Worm (Caenorhabditis elegans) whole organism, L1 larva: ENCODE results near the gene gst-1.
A peak's percentile ranks its signal among the peaks of the same experiment; 100 is the strongest.

ENCODE experiments used
- C04F5.9 ChIP-seq: sonication (generic microtip); optimal IDR thresholded peaks from 2 replicates; lab custom pipeline; 2016; ENCODE audit warnings: missing genetic modification characterization, missing compliant biosample characterization
- C16A3.4 ChIP-seq: fragments of 150-350 bp; optimal IDR thresholded peaks from 2 replicates; lab custom pipeline; 2014; ENCODE audit warnings: missing biosample characterization, missing genetic modification characterization
- C34B4.2 ChIP-seq: sonication (generic microtip); optimal IDR thresholded peaks from 2 replicates; lab custom pipeline; 2017; ENCODE audit warnings: mild to moderate bottlenecking, missing genetic modification characterization, missing compliant biosample characterization
- Y116A8C.19 ChIP-seq: sonication (generic microtip); optimal IDR thresholded peaks from 2 replicates; lab custom pipeline; 2016; ENCODE audit warnings: missing compliant biosample characterization, missing genetic modification characterization, borderline replicate concordance
- aha-1 ChIP-seq: fragments of 150-350 bp; optimal IDR thresholded peaks from 2 replicates; lab custom pipeline; 2014; ENCODE audit warnings: missing biosample characterization, missing genetic modification characterization
- alr-1 ChIP-seq: fragments of 200-800 bp; sonication (Bioruptor generic); optimal IDR thresholded peaks from 2 replicates; lab custom pipeline; 2018; ENCODE audit warnings: borderline replicate concordance, mild to moderate bottlenecking, missing genetic modification characterization, missing compliant biosample characterization
- ama-1 ChIP-seq: fragments of 150-350 bp; optimal IDR thresholded peaks from 2 replicates; lab custom pipeline; 2014
- ceh-8 ChIP-seq: fragments of 200-800 bp; sonication (Bioruptor generic); optimal IDR thresholded peaks from 2 replicates; lab custom pipeline; 2018; ENCODE audit warnings: mild to moderate bottlenecking, missing genetic modification characterization, moderate library complexity, missing compliant biosample characterization
- ces-1 ChIP-seq: fragments of 150-350 bp; optimal IDR thresholded peaks from 2 replicates; lab custom pipeline; 2014; ENCODE audit warnings: missing biosample characterization, missing genetic modification reagents, missing genetic modification characterization
- dsc-1 ChIP-seq: sonication (generic microtip); optimal IDR thresholded peaks from 2 replicates; lab custom pipeline; 2016; ENCODE audit warnings: mild to moderate bottlenecking, missing genetic modification characterization, missing compliant biosample characterization
- efl-1 ChIP-seq, 4 experiments: fragments of 150-350 bp; optimal IDR thresholded peaks in 3 of 4; peaks in 1 of 4; 1 replicate in 1 of 4; 2 replicates in 3 of 4; lab custom pipeline; 2014; ENCODE audit warnings: missing biosample characterization in 2 of 4, missing genetic modification characterization in 2 of 4, missing genetic modification reagents in 2 of 4
- efl-3 ChIP-seq: fragments of 200-800 bp; sonication (Bioruptor generic); optimal IDR thresholded peaks from 2 replicates; lab custom pipeline; 2018; ENCODE audit warnings: mild to moderate bottlenecking, missing genetic modification characterization, missing compliant biosample characterization
- egl-13 ChIP-seq: sonication (generic microtip); optimal IDR thresholded peaks from 2 replicates; lab custom pipeline; 2016; ENCODE audit warnings: missing genotype, missing genetic modification reagents, missing genetic modification characterization, missing compliant biosample characterization
- elt-2 ChIP-seq: sonication (generic microtip); optimal IDR thresholded peaks from 2 replicates; lab custom pipeline; 2016; ENCODE audit warnings: missing genetic modification characterization, mild to moderate bottlenecking, inconsistent platforms, missing compliant biosample characterization, missing genetic modification reagents
- fkh-4 ChIP-seq: sonication (generic microtip); optimal IDR thresholded peaks from 2 replicates; lab custom pipeline; 2016; ENCODE audit warnings: missing compliant biosample characterization, missing genetic modification characterization, borderline replicate concordance
- fos-1 ChIP-seq: fragments of 150-350 bp; optimal IDR thresholded peaks from 2 replicates; lab custom pipeline; 2014; ENCODE audit warnings: missing biosample characterization, missing genetic modification characterization
- hlh-4 ChIP-seq: sonication (generic microtip); optimal IDR thresholded peaks from 2 replicates; lab custom pipeline; 2016; ENCODE audit warnings: mild to moderate bottlenecking, missing genetic modification characterization, missing compliant biosample characterization
- irx-1 ChIP-seq: sonication (generic microtip); optimal IDR thresholded peaks from 2 replicates; lab custom pipeline; 2016; ENCODE audit warnings: missing genetic modification characterization, missing compliant biosample characterization
- lin-13 ChIP-seq: fragments of 150-350 bp; optimal IDR thresholded peaks from 2 replicates; lab custom pipeline; 2014; ENCODE audit warnings: missing biosample characterization, missing genetic modification reagents, missing genetic modification characterization
- lin-14 ChIP-seq: fragments of 200-800 bp; sonication (Bioruptor generic); optimal IDR thresholded peaks from 2 replicates; lab custom pipeline; 2018; ENCODE audit warnings: mild to moderate bottlenecking, missing genetic modification characterization, moderate library complexity, missing compliant biosample characterization
- lin-35 ChIP-seq, 2 experiments: fragments of 150-350 bp; optimal IDR thresholded peaks; 2 replicates each; lab custom pipeline; 2014; ENCODE audit warnings: missing biosample characterization in 2 of 2, missing genetic modification characterization in 2 of 2, missing genetic modification reagents in 2 of 2
- lin-39 ChIP-seq: fragments of 150-350 bp; optimal IDR thresholded peaks from 2 replicates; lab custom pipeline; 2014; ENCODE audit warnings: missing biosample characterization, missing genetic modification reagents, missing genetic modification characterization
- lsy-2 ChIP-seq, 2 experiments: fragments of 150-350 bp; optimal IDR thresholded peaks; 2 replicates each; lab custom pipeline; 2014; ENCODE audit warnings: missing biosample characterization in 2 of 2, missing genetic modification characterization in 2 of 2
- mab-9 ChIP-seq: fragments of 200-800 bp; sonication (Bioruptor generic); IDR thresholded peaks from 2 replicates; pipeline ENCODE4 v1.3.6; 2022; ENCODE audit warnings: missing genetic modification reagents, missing genetic modification characterization, missing compliant biosample characterization
- mdl-1 ChIP-seq, 2 experiments: fragments of 150-350 bp; optimal IDR thresholded peaks; 2 replicates each; lab custom pipeline; 2014 to 2017; ENCODE audit warnings: missing biosample characterization in 2 of 2, missing genetic modification characterization in 2 of 2, inconsistent platforms in 1 of 2
- mef-2 ChIP-seq: fragments of 150-350 bp; optimal IDR thresholded peaks from 2 replicates; lab custom pipeline; 2014; ENCODE audit warnings: missing biosample characterization, missing genetic modification characterization
- mep-1 ChIP-seq: fragments of 150-350 bp; optimal IDR thresholded peaks from 2 replicates; lab custom pipeline; 2014; ENCODE audit warnings: missing biosample characterization, missing genetic modification characterization
- nhr-11 ChIP-seq: fragments of 150-350 bp; optimal IDR thresholded peaks from 2 replicates; lab custom pipeline; 2014; ENCODE audit warnings: missing biosample characterization, missing genetic modification characterization
- nhr-12 ChIP-seq: sonication (generic microtip); optimal IDR thresholded peaks from 2 replicates; lab custom pipeline; 2017; ENCODE audit warnings: missing biosample characterization, missing genetic modification characterization
- nhr-19 ChIP-seq: fragments of 200-800 bp; sonication (Bioruptor generic); conservative IDR thresholded peaks from 2 replicates; pipeline ENCODE4 v1.3.6; 2022; ENCODE audit warnings: missing genetic modification characterization, missing compliant biosample characterization
- nhr-20 ChIP-seq: sonication (generic microtip); optimal IDR thresholded peaks from 2 replicates; lab custom pipeline; 2016; ENCODE audit warnings: mild to moderate bottlenecking, missing genetic modification characterization, missing compliant biosample characterization
- nhr-237 ChIP-seq: fragments of 150-350 bp; optimal IDR thresholded peaks from 2 replicates; lab custom pipeline; 2014; ENCODE audit warnings: missing biosample characterization, missing genetic modification characterization
- nhr-28 ChIP-seq: fragments of 150-350 bp; optimal IDR thresholded peaks from 2 replicates; lab custom pipeline; 2014; ENCODE audit warnings: missing biosample characterization, missing genetic modification characterization
- nhr-47 ChIP-seq: sonication (generic microtip); optimal IDR thresholded peaks from 2 replicates; lab custom pipeline; 2016; ENCODE audit warnings: mild to moderate bottlenecking, missing genetic modification characterization, moderate library complexity, missing compliant biosample characterization
- nhr-76 ChIP-seq: sonication (generic microtip); optimal IDR thresholded peaks from 2 replicates; lab custom pipeline; 2017; ENCODE audit warnings: missing biosample characterization, missing genetic modification characterization
- nhr-84 ChIP-seq: sonication (generic microtip); optimal IDR thresholded peaks from 2 replicates; lab custom pipeline; 2017; ENCODE audit warnings: missing biosample characterization, missing genetic modification characterization
- nhr-85 ChIP-seq: sonication (generic microtip); peaks from one replicate; lab custom pipeline; 2016; ENCODE audit warnings: missing genetic modification characterization, inconsistent platforms, missing compliant biosample characterization
- pax-3 ChIP-seq: fragments of 200-800 bp; sonication (Bioruptor generic); optimal IDR thresholded peaks from 2 replicates; lab custom pipeline; 2018; ENCODE audit warnings: mild to moderate bottlenecking, missing genetic modification characterization, moderate library complexity, missing compliant biosample characterization
- skn-1 ChIP-seq: fragments of 150-350 bp; optimal IDR thresholded peaks from 2 replicates; lab custom pipeline; 2014; ENCODE audit warnings: missing biosample characterization, missing genetic modification characterization
- sox-4 ChIP-seq: sonication (generic microtip); optimal IDR thresholded peaks from 2 replicates; lab custom pipeline; 2016; ENCODE audit warnings: missing genetic modification characterization, missing compliant biosample characterization
- swsn-7 ChIP-seq: sonication (generic microtip); optimal IDR thresholded peaks from 2 replicates; lab custom pipeline; 2016; ENCODE audit warnings: missing genetic modification characterization, missing compliant biosample characterization
- tbx-2 ChIP-seq: sonication (generic microtip); optimal IDR thresholded peaks from 2 replicates; lab custom pipeline; 2016; ENCODE audit warnings: missing genetic modification characterization, missing compliant biosample characterization
- tlp-1 ChIP-seq: fragments of 150-350 bp; optimal IDR thresholded peaks from 2 replicates; lab custom pipeline; 2014; ENCODE audit warnings: missing biosample characterization, missing genetic modification characterization
- unc-86 ChIP-seq: sonication (generic microtip); optimal IDR thresholded peaks from 2 replicates; lab custom pipeline; 2016; ENCODE audit warnings: missing genetic modification characterization, missing compliant biosample characterization
- unc-98 ChIP-seq: fragments of 200-800 bp; sonication (Bioruptor generic); IDR thresholded peaks from 2 replicates; pipeline ENCODE4 v1.3.6; 2022; ENCODE audit warnings: missing genetic modification characterization, missing compliant biosample characterization
- vab-15 ChIP-seq: sonication (generic microtip); optimal IDR thresholded peaks from 2 replicates; lab custom pipeline; 2017; ENCODE audit warnings: missing genotype, mild to moderate bottlenecking, missing genetic modification characterization, missing compliant biosample characterization
- xbp-1 ChIP-seq: sonication (generic microtip); optimal IDR thresholded peaks from 2 replicates; lab custom pipeline; 2016; ENCODE audit warnings: missing genetic modification characterization, missing compliant biosample characterization
- ztf-4 ChIP-seq: fragments of 150-350 bp; optimal IDR thresholded peaks from 2 replicates; lab custom pipeline; 2014; ENCODE audit warnings: missing biosample characterization, missing genetic modification characterization

Gene gst-1

DNA sequence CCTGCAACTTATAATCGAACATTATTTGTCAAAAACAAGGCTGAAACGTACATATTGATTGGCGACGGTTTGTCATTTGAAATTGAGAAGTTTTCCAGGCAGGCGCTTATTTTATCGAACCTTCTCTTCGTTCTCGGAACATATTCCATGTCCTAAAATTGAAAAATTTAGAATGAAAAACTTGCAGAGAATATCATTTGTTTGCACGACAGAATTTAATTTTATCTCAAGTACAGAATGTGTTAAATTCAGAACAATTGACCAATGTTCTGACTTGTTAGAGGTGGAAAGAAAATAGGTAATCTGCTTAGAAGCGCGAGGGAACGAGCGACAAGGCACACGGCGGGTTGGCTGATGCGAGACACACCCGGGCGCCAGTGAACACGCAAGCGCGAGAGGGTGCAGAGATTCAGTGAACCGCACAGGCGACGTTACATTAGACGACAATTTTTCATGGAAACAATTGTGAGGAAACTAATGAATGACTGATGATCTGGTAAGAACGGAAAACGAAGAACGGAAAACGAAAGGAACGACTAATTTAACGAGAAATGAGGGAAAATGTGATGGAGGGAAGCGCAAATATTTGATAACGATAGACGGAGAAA, 6.7 kb upstream of the gst-1 start (continued):
- TF ChIP-seq egl-13 (tag; lab: Kevin White, UChicago) = peak; percentile 23
- TF ChIP-seq elt-2 (tag; lab: Kevin White, UChicago) = no peak
- TF ChIP-seq swsn-7 (tag; lab: Kevin White, UChicago) = peak; percentile 30
- no peak for TF ChIP-seq aha-1 (tag; lab: Kevin White, UChicago)
- peak; percentile 34 to 43 for TF ChIP-seq lin-35 (GFP tag; optimal IDR thresholded peaks at IDR 0.05; lab: Kevin White, UChicago)
- TF ChIP-seq tbx-2 (tag; lab: Kevin White, UChicago) = peak; percentile 36
- no peak for TF ChIP-seq mdl-1 (tag; optimal IDR thresholded peaks at IDR 0.05; lab: Kevin White, UChicago)
- TF ChIP-seq nhr-19 (GFP tag; lab: Robert Waterston, UW) = peak; percentile 43
- peak; percentile 34 to 47 for TF ChIP-seq lsy-2 (tag; optimal IDR thresholded peaks at IDR 0.05; lab: Kevin White, UChicago)
- TF ChIP-seq nhr-47 (tag; lab: Kevin White, UChicago) = peak; percentile 39
- TF ChIP-seq pax-3 (tag; lab: Kevin White, UChicago) = no peak
- peak; percentile 28 for TF ChIP-seq ama-1
- TF ChIP-seq nhr-84 (tag; lab: Kevin White, UChicago) = no peak
- no peak for TF ChIP-seq nhr-237 (tag; lab: Kevin White, UChicago)
- no peak for TF ChIP-seq unc-86 (tag; lab: Kevin White, UChicago)
- TF ChIP-seq C16A3.4 (tag; lab: Kevin White, UChicago) = no peak
- peak; percentile 52 for TF ChIP-seq mep-1 (tag; lab: Kevin White, UChicago)
- no peak for TF ChIP-seq nhr-28 (tag; lab: Kevin White, UChicago)
- peak; percentile 17 for TF ChIP-seq lin-13 (GFP tag; lab: Kevin White, UChicago)
- no peak for TF ChIP-seq mef-2 (tag; lab: Kevin White, UChicago)
- TF ChIP-seq nhr-20 = peak; percentile 57
- TF ChIP-seq unc-98 = no peak
- peak; percentile 50 for TF ChIP-seq skn-1 (tag; lab: Kevin White, UChicago)
- TF ChIP-seq dsc-1 (tag; lab: Kevin White, UChicago) = peak; percentile 42
- no peak for TF ChIP-seq Y116A8C.19 (tag; lab: Kevin White, UChicago)
- TF ChIP-seq efl-3 = no peak
- no peak for TF ChIP-seq ces-1 (GFP tag; lab: Kevin White, UChicago)

DNA sequence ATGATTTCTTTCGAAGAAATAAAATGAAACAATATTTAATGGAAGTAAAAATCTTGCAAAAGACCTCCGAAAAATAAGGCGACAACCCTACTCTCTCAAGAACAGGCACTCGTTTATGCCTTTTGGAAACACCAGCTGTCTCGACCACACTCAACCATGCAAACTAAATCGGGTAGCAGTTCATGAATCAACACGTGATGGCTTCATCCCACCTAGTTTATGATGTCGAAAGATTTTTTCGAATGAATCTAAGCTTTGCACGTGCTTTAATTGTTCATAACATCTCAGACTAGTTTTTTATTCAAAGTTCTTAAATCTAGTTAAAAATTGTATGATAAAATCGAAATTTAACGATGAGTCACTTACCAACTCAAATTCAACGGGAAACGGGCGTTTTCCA, 5.9 kb upstream of the gst-1 start:
- TF ChIP-seq lin-14 (GFP tag; lab: Kevin White, UChicago) = peak; percentile 3
- no peak for TF ChIP-seq C16A3.4 (tag; lab: Kevin White, UChicago)
- peak; percentile 47 for TF ChIP-seq nhr-85 (tag; lab: Kevin White, UChicago)
- TF ChIP-seq nhr-237 (tag; lab: Kevin White, UChicago) = peak; percentile 19
- no peak for TF ChIP-seq xbp-1 (tag; lab: Kevin White, UChicago)
- TF ChIP-seq nhr-12 (tag; lab: Kevin White, UChicago) = no peak
- TF ChIP-seq C34B4.2 = peak; percentile 19

DNA sequence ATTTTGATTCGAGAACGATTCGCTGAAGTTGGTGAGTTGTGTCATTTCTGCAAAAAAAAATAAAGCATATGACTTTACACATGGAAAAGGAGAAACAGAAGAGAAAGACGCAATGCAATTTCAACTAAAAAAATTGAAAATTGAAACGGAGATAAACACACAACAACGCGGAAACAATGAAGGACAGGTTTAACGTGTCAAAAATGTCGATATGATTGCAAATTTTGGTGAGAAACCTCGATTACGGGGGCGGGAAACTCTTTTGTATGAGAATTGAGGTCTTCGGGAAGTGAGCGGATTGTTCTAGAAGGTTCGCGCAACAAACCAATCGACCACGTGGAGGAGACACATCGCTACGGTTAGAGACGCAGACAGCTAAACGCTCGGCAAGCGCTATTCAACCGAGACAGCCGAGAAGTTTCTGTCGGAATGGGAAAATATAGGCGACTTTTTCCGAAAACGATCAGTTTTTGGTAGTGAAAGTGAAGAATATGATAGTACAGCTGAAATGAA, 5.3 kb upstream of the gst-1 start, which contains the start of gene R107.5:
R107.5 (minus strand) TSS at position 51 of the 513 bp plus-strand sequence.
- TF ChIP-seq C16A3.4 (tag; lab: Kevin White, UChicago) (peak; percentile 83), nhr-237 (tag; lab: Kevin White, UChicago) (peak; percentile 93), vab-15 (tag; lab: Kevin White, UChicago) (no peak), C34B4.2 (peak; percentile 40), fkh-4 (no peak), alr-1 (no peak), efl-1 (optimal IDR thresholded peaks at IDR 0.05; lab: Kevin White, UChicago) (peak; percentile 75 to 80), efl-1 (GFP tag; optimal IDR thresholded peaks at IDR 0.05 in 1 of 2; lab: Kevin White, UChicago) (peak; percentile 73 to 95), tlp-1 (tag; lab: Kevin White, UChicago) (peak; percentile 22), lin-39 (tag; lab: Kevin White, UChicago) (no peak), mef-2 (tag; lab: Kevin White, UChicago) (no peak), irx-1 (tag; lab: Kevin White, UChicago) (peak; percentile 83), tbx-2 (tag; lab: Kevin White, UChicago) (peak; percentile 89), nhr-11 (tag; lab: Kevin White, UChicago) (peak; percentile 22), C04F5.9 (tag; lab: Kevin White, UChicago) (peak; percentile 46), efl-3 (no peak), sox-4 (tag; lab: Kevin White, UChicago) (peak; percentile 22), mab-9 (GFP tag; lab: Robert Waterston, UW) (peak; percentile 97), ztf-4 (tag; lab: Kevin White, UChicago) (peak; percentile 97), lin-35 (GFP tag; optimal IDR thresholded peaks at IDR 0.05; lab: Kevin White, UChicago) (peak; percentile 82 to 88), aha-1 (tag; lab: Kevin White, UChicago) (peak; percentile 58), nhr-76 (no peak), ceh-8 (peak; percentile 75), fos-1 (tag; lab: Kevin White, UChicago) (peak; percentile 26), hlh-4 (tag; lab: Kevin White, UChicago) (no peak), elt-2 (tag; lab: Kevin White, UChicago) (peak; percentile 75)
